Worm (Caenorhabditis elegans) whole organism, young adult: ENCODE results near the gene zmp-2.
A peak's percentile ranks its signal among the peaks of the same experiment; 100 is the strongest.

Source experiments
- C06A6.2 ChIP-seq: fragments of 200-800 bp; sonication (Bioruptor generic); conservative IDR thresholded peaks from 2 replicates; pipeline ENCODE4 v1.3.6; 2022; ENCODE audit warnings: missing genetic modification characterization, missing compliant biosample characterization
- C17E4.6 ChIP-seq: fragments of 200-800 bp; sonication (Bioruptor generic); IDR thresholded peaks from 2 replicates; pipeline ENCODE4 v1.3.6; 2022; ENCODE audit warnings: missing genetic modification reagents, missing genetic modification characterization, missing compliant biosample characterization
- F10E7.11 ChIP-seq: sonication (generic microtip); optimal IDR thresholded peaks from 2 replicates; lab custom pipeline; 2017; ENCODE audit warnings: mild to moderate bottlenecking, missing genetic modification characterization, moderate library complexity, missing compliant biosample characterization
- F39B2.1 ChIP-seq: fragments of 200-800 bp; sonication (Bioruptor generic); IDR thresholded peaks from 2 replicates; pipeline ENCODE4 v1.3.6; 2022; ENCODE audit warnings: missing genetic modification reagents, missing genetic modification characterization, missing compliant biosample characterization
- F52B5.7 ChIP-seq: sonication (generic microtip); optimal IDR thresholded peaks from 2 replicates; lab custom pipeline; 2016; ENCODE audit warnings: mild to moderate bottlenecking, missing genetic modification characterization, missing compliant biosample characterization
- Y79H2A.3 ChIP-seq: fragments of 200-800 bp; sonication (Bioruptor generic); conservative IDR thresholded peaks from 2 replicates; pipeline ENCODE4 v1.3.6; 2022; ENCODE audit warnings: missing genetic modification reagents, missing genetic modification characterization, missing compliant biosample characterization
- akir-1 ChIP-seq: fragments of 200-800 bp; sonication (Bioruptor generic); optimal IDR thresholded peaks from 2 replicates; lab custom pipeline; 2018; ENCODE audit warnings: mild to moderate bottlenecking, missing genetic modification characterization, moderate library complexity, missing compliant biosample characterization
- ama-1 ChIP-seq, 3 experiments: fragments of 150-350 bp in 1 of 3; sonication (generic microtip) in 2 of 3; optimal IDR thresholded peaks; 2 replicates each; lab custom pipeline; 2014 to 2018; ENCODE audit warnings: missing biosample characterization in 2 of 3, missing genetic modification characterization in 2 of 3, missing genetic modification reagents in 2 of 3
- aptf-3 ChIP-seq: fragments of 200-800 bp; sonication (Bioruptor generic); IDR thresholded peaks from 2 replicates; pipeline ENCODE4 v1.3.6; 2022; ENCODE audit warnings: missing genetic modification characterization, missing compliant biosample characterization
- atf-7 ChIP-seq: sonication (generic microtip); optimal IDR thresholded peaks from 2 replicates; lab custom pipeline; 2017; ENCODE audit warnings: mild to moderate bottlenecking, missing genetic modification characterization, missing compliant biosample characterization
- attf-3 ChIP-seq: fragments of 200-800 bp; sonication (Bioruptor generic); conservative IDR thresholded peaks from 2 replicates; pipeline ENCODE4 v1.3.6; 2022; ENCODE audit warnings: missing genetic modification reagents, missing genetic modification characterization, missing compliant biosample characterization
- attf-5 ChIP-seq: fragments of 200-800 bp; sonication (Bioruptor generic); optimal IDR thresholded peaks from 2 replicates; lab custom pipeline; 2018; ENCODE audit warnings: mild to moderate bottlenecking, missing genetic modification characterization, missing compliant biosample characterization
- cebp-1 ChIP-seq, 2 experiments: fragments of 200-800 bp in 1 of 2; sonication (Bioruptor generic) in 1 of 2; sonication (generic microtip) in 1 of 2; IDR thresholded peaks in 1 of 2; optimal IDR thresholded peaks in 1 of 2; 2 replicates each; pipeline versions ENCODE4 v1.3.6 to Lab custom; 2017 to 2022; ENCODE audit warnings: missing compliant biosample characterization in 2 of 2, missing genetic modification characterization in 2 of 2, mild to moderate bottlenecking in 1 of 2, missing genetic modification reagents in 1 of 2, moderate library complexity in 1 of 2
- ceh-100 ChIP-seq: fragments of 200-800 bp; sonication (Bioruptor generic); IDR thresholded peaks from 2 replicates; pipeline ENCODE4 v1.3.6; 2022; ENCODE audit warnings: missing genetic modification reagents, missing genetic modification characterization, missing compliant biosample characterization
- die-1 ChIP-seq: sonication (generic microtip); optimal IDR thresholded peaks from 2 replicates; lab custom pipeline; 2016; ENCODE audit warnings: missing genotype, mild to moderate bottlenecking, missing genetic modification characterization, missing compliant biosample characterization
- dox-1 ChIP-seq: fragments of 200-800 bp; sonication (Bioruptor generic); IDR thresholded peaks from 2 replicates; pipeline ENCODE4 v1.3.6; 2022; ENCODE audit warnings: missing genetic modification reagents, missing genetic modification characterization, missing compliant biosample characterization
- efl-1 ChIP-seq: fragments of 150-350 bp; optimal IDR thresholded peaks from 2 replicates; lab custom pipeline; 2014; ENCODE audit warnings: missing biosample characterization, missing genetic modification reagents, missing genetic modification characterization
- egl-44 ChIP-seq: fragments of 200-800 bp; sonication (Bioruptor generic); IDR thresholded peaks from 2 replicates; pipeline ENCODE4 v1.3.6; 2022; ENCODE audit warnings: missing genetic modification reagents, missing genetic modification characterization, missing compliant biosample characterization
- gei-17 ChIP-seq: fragments of 200-800 bp; sonication (Bioruptor generic); optimal IDR thresholded peaks from 2 replicates; lab custom pipeline; 2018; ENCODE audit warnings: mild to moderate bottlenecking, missing genetic modification characterization, missing compliant biosample characterization
- him-1 ChIP-seq: sonication (generic microtip); optimal IDR thresholded peaks from 2 replicates; lab custom pipeline; 2016; ENCODE audit warnings: missing genotype, missing genetic modification reagents, missing genetic modification characterization, missing compliant biosample characterization
- hrde-1 ChIP-seq: sonication (generic microtip); optimal IDR thresholded peaks from 2 replicates; lab custom pipeline; 2016; ENCODE audit warnings: missing genetic modification characterization, mild to moderate bottlenecking, missing compliant biosample characterization, moderate library complexity, missing genotype, missing genetic modification reagents, borderline replicate concordance
- let-607 ChIP-seq, 2 experiments: fragments of 200-800 bp in 1 of 2; sonication (Bioruptor generic) in 1 of 2; sonication (generic microtip) in 1 of 2; optimal IDR thresholded peaks; 2 replicates each; lab custom pipeline; 2016 to 2018; ENCODE audit warnings: mild to moderate bottlenecking in 2 of 2, missing compliant biosample characterization in 2 of 2, missing genetic modification characterization in 2 of 2, moderate library complexity in 2 of 2, missing genotype in 1 of 2
- lin-26 ChIP-seq: fragments of 200-800 bp; sonication (Bioruptor generic); IDR thresholded peaks from 2 replicates; pipeline ENCODE4 v1.3.6; 2022; ENCODE audit warnings: missing genetic modification reagents, missing genetic modification characterization, missing compliant biosample characterization
- lin-40 ChIP-seq: sonication (generic microtip); optimal IDR thresholded peaks from 2 replicates; lab custom pipeline; 2016; ENCODE audit warnings: missing genetic modification characterization, mild to moderate bottlenecking, missing compliant biosample characterization, missing genotype, missing genetic modification reagents
- lir-1 ChIP-seq: fragments of 200-800 bp; sonication (Bioruptor generic); conservative IDR thresholded peaks from 2 replicates; pipeline ENCODE4 v1.3.6; 2022; ENCODE audit warnings: missing genetic modification reagents, missing genetic modification characterization, missing compliant biosample characterization
- lsy-27 ChIP-seq: sonication (generic microtip); optimal IDR thresholded peaks from 2 replicates; lab custom pipeline; 2017; ENCODE audit warnings: missing genetic modification characterization, mild to moderate bottlenecking, missing compliant biosample characterization, antibody characterized with exemption, missing genotype, borderline replicate concordance; ENCODE audit not compliant: insufficient read depth
- madf-6 ChIP-seq: fragments of 200-800 bp; sonication (Bioruptor generic); IDR thresholded peaks from 2 replicates; pipeline ENCODE4 v1.3.6; 2022; ENCODE audit warnings: missing genetic modification reagents, missing genetic modification characterization, missing compliant biosample characterization
- mcd-1 ChIP-seq: fragments of 200-800 bp; sonication (Bioruptor generic); IDR thresholded peaks from 2 replicates; pipeline ENCODE4 v1.3.6; 2022; ENCODE audit warnings: missing genetic modification reagents, missing genetic modification characterization, missing compliant biosample characterization
- mel-28 ChIP-seq: sonication (generic microtip); optimal IDR thresholded peaks from 2 replicates; lab custom pipeline; 2016; ENCODE audit warnings: borderline replicate concordance, mild to moderate bottlenecking, missing genetic modification characterization, missing compliant biosample characterization
- mxl-1 ChIP-seq: sonication (generic microtip); optimal IDR thresholded peaks from 2 replicates; lab custom pipeline; 2016; ENCODE audit warnings: missing genetic modification characterization, missing compliant biosample characterization
- nfyb-1 ChIP-seq: fragments of 200-800 bp; sonication (Bioruptor generic); IDR thresholded peaks from 2 replicates; pipeline ENCODE4 v1.3.6; 2022; ENCODE audit warnings: missing genetic modification reagents, missing genetic modification characterization, missing compliant biosample characterization
- nhr-120 ChIP-seq: fragments of 200-800 bp; sonication (Bioruptor generic); IDR thresholded peaks from 2 replicates; pipeline ENCODE4 v1.3.6; 2022; ENCODE audit warnings: missing genetic modification characterization, missing compliant biosample characterization
- nhr-80 ChIP-seq: sonication (generic microtip); optimal IDR thresholded peaks from 2 replicates; lab custom pipeline; 2016; ENCODE audit warnings: missing genetic modification characterization, missing compliant biosample characterization
- pha-4 ChIP-seq: fragments of 150-350 bp; sonication (generic microtip); optimal IDR thresholded peaks from 2 replicates; lab custom pipeline; 2014; ENCODE audit warnings: missing biosample characterization, missing genetic modification reagents, missing genetic modification characterization
- rec-8 ChIP-seq, 2 experiments: sonication (generic microtip); optimal IDR thresholded peaks; 2 replicates each; lab custom pipeline; 2016; ENCODE audit warnings: mild to moderate bottlenecking in 2 of 2, missing genetic modification characterization in 2 of 2, missing genetic modification reagents in 2 of 2, missing genotype in 2 of 2, missing biosample characterization in 1 of 2, missing compliant biosample characterization in 1 of 2, moderate library complexity in 1 of 2
- repo-1 ChIP-seq: sonication (generic microtip); optimal IDR thresholded peaks from 2 replicates; lab custom pipeline; 2017; ENCODE audit warnings: mild to moderate bottlenecking, missing genetic modification characterization, missing compliant biosample characterization
- snpc-1.1 ChIP-seq: sonication (generic microtip); optimal IDR thresholded peaks from 2 replicates; lab custom pipeline; 2017; ENCODE audit warnings: missing genetic modification characterization, mild to moderate bottlenecking, missing compliant biosample characterization, antibody characterized with exemption, moderate library complexity, missing genotype, missing genetic modification reagents; ENCODE audit not compliant: insufficient read depth
- snpc-1.3 ChIP-seq: sonication (generic microtip); optimal IDR thresholded peaks from 2 replicates; lab custom pipeline; 2017; ENCODE audit warnings: missing genetic modification characterization, mild to moderate bottlenecking, missing compliant biosample characterization, antibody characterized with exemption, moderate library complexity, missing genotype, missing genetic modification reagents; ENCODE audit not compliant: insufficient read depth
- somi-1 ChIP-seq: fragments of 200-800 bp; sonication (Bioruptor generic); optimal IDR thresholded peaks from 2 replicates; lab custom pipeline; 2018; ENCODE audit warnings: mild to moderate bottlenecking, missing genetic modification characterization, missing compliant biosample characterization
- sptf-2 ChIP-seq: fragments of 200-800 bp; sonication (Bioruptor generic); optimal IDR thresholded peaks from 2 replicates; lab custom pipeline; 2018; ENCODE audit warnings: mild to moderate bottlenecking, missing genetic modification characterization, missing compliant biosample characterization
- unc-130 ChIP-seq: sonication (generic microtip); optimal IDR thresholded peaks from 2 replicates; lab custom pipeline; 2016; ENCODE audit warnings: missing genetic modification reagents, missing genetic modification characterization, missing compliant biosample characterization
- ztf-28 ChIP-seq: fragments of 200-800 bp; sonication (Bioruptor generic); IDR thresholded peaks from 2 replicates; pipeline ENCODE4 v1.3.6; 2022; ENCODE audit warnings: missing genetic modification reagents, missing genetic modification characterization, missing compliant biosample characterization
- ztf-3 ChIP-seq: fragments of 200-800 bp; sonication (Bioruptor generic); optimal IDR thresholded peaks from 2 replicates; lab custom pipeline; 2018; ENCODE audit warnings: mild to moderate bottlenecking, missing genetic modification characterization, missing compliant biosample characterization

The zmp-2 gene

DNA sequence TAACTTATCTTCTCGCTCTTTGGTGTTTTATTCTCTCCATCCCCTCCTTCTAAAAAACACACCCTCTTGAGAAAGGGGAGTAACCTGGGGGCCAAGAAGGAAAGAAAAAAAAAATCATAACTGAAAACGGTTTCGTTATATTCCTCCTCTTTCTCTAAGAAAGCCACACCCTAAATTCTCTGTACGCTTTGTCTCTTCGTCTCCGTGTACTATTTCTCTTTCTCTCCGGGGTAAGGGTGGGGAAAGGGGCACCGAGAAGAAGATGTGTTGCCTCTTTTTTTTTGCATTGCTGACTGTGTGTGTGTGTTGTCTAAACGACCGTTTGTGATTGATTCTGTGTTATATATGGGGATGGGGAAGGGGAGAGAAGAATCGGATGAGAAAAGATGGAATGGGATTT, 20.0 kb downstream of the zmp-2 start:
- TF ChIP-seq ztf-3 (GFP tag; lab: Kevin White, UChicago) (no peak), sptf-2 (no peak), ceh-100 (no peak), lin-40 (peak; percentile 1)

DNA sequence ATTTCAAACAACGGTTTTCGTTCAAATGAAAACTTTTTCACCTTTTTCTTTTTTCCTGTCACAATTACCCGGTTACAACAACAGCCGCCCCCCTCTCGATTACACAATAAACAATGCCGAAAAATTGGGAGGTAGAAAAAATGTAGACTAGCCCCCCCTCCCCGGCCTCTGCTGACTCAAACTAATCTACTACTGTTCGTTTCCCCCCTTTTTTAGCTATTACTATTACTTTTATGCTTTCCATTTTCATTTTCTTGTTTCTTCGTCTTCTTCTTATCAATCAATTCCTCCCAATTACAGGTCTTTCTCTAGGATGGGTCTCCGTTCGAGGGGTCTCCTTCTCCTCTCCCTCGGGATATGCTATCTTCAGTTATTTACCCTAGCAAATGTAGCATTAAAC, 21.6 kb downstream of the zmp-2 start, which contains the start of gene let-805:
Gene let-805 (plus strand): TSS at position 301 of the 400 bp plus-strand sequence.
- no peak for TF ChIP-seq egl-44 (GFP tag; lab: Robert Waterston, UW)
- no peak for TF ChIP-seq him-1 (tag; lab: Kevin White, UChicago)
- no peak for TF ChIP-seq cebp-1 (GFP tag; IDR thresholded peaks at IDR 0.05; lab: Robert Waterston, UW)
- no peak for TF ChIP-seq cebp-1 (tag; optimal IDR thresholded peaks at IDR 0.05; lab: Kevin White, UChicago)
- TF ChIP-seq F52B5.7 = no peak
- TF ChIP-seq unc-130 (GFP tag; lab: Kevin White, UChicago) = no peak
- TF ChIP-seq aptf-3 (GFP tag; lab: Robert Waterston, UW) = no peak
- no peak for TF ChIP-seq repo-1
- TF ChIP-seq lsy-27 = no peak
- no peak for TF ChIP-seq mel-28 (tag; lab: Kevin White, UChicago)
- no peak for TF ChIP-seq rec-8 (tag; optimal IDR thresholded peaks at IDR 0.05; lab: Kevin White, UChicago)
- TF ChIP-seq Y79H2A.3 (GFP tag; lab: Robert Waterston, UW) = no peak
- no peak for TF ChIP-seq madf-6 (GFP tag; lab: Robert Waterston, UW)
- TF ChIP-seq lin-26 (GFP tag; lab: Robert Waterston, UW) = no peak
- TF ChIP-seq efl-1 = no peak
- TF ChIP-seq snpc-1.3 (tag; lab: Kevin White, UChicago) = no peak
- no peak for TF ChIP-seq ama-1 (optimal IDR thresholded peaks at IDR 0.05; lab: Kevin White, UChicago)
- TF ChIP-seq ama-1 (GFP tag; optimal IDR thresholded peaks at IDR 0.05; lab: Kevin White, UChicago) = no peak
- no peak for TF ChIP-seq lir-1

- TF ChIP-seq C06A6.2 (GFP tag; lab: Robert Waterston, UW) (no peak), lin-26 (GFP tag; lab: Robert Waterston, UW) (0 out of 2 replicates have a peak, but pooled peaks have one; percentile 16), mcd-1 (no peak), mxl-1 (tag; lab: Kevin White, UChicago) (no peak), aptf-3 (GFP tag; lab: Robert Waterston, UW) (no peak), die-1 (tag; lab: Kevin White, UChicago) (no peak), akir-1 (GFP tag; lab: Kevin White, UChicago) (no peak), cebp-1 (GFP tag; IDR thresholded peaks at IDR 0.05; lab: Robert Waterston, UW) (no peak), cebp-1 (tag; optimal IDR thresholded peaks at IDR 0.05; lab: Kevin White, UChicago) (no peak)
These were observed 39.3 kb downstream of the zmp-2 start for ce11 chrIII:2675449-2675848.

DNA sequence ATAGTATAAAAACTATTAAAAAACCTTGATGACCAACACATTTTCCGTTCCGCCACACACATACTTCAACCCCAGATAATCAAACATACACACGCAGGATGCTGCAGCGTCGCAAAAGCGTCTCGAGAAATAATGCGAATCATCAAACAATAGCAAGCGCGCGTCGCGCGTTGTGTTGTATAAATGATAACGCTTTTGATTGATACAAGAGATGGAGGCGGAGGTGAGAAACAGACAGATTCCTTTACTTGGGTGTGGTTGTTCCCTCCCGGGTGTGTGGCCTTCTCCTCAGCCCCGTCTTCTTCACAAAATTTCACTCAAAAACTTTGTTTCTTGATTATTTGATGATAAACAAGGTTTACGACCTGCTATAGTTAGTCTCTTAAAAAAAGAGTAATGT, 39.9 kb downstream of the zmp-2 start:
- TF ChIP-seq atf-7 (tag; lab: Kevin White, UChicago) = no peak
- TF ChIP-seq dox-1 (GFP tag; lab: Robert Waterston, UW) = peak; percentile 63
- no peak for TF ChIP-seq gei-17
- no peak for TF ChIP-seq nfyb-1 (GFP tag; lab: Robert Waterston, UW)
- TF ChIP-seq nhr-80 (tag; lab: Kevin White, UChicago) = peak; percentile 73
- peak in 1 of 2 experiments; percentile 25 for TF ChIP-seq let-607 (tag; optimal IDR thresholded peaks at IDR 0.05; lab: Kevin White, UChicago)
- no peak for TF ChIP-seq attf-3
- no peak for TF ChIP-seq sptf-2
- no peak for TF ChIP-seq lin-26 (GFP tag; lab: Robert Waterston, UW)
- TF ChIP-seq somi-1 = no peak
- TF ChIP-seq pha-4 = no peak
- TF ChIP-seq snpc-1.1 (tag; lab: Kevin White, UChicago) = no peak
- no peak for TF ChIP-seq F39B2.1
- TF ChIP-seq F10E7.11 = no peak
- TF ChIP-seq attf-5 (GFP tag; lab: Kevin White, UChicago) = peak; percentile 8
- no peak for TF ChIP-seq C17E4.6 (GFP tag; lab: Robert Waterston, UW)
- no peak for TF ChIP-seq nhr-120 (GFP tag; lab: Robert Waterston, UW)
- TF ChIP-seq ztf-28 (GFP tag; lab: Robert Waterston, UW) = no peak
- TF ChIP-seq hrde-1 (tag; lab: Kevin White, UChicago) = no peak
